Fruit fly (Drosophila melanogaster) whole organism, embryonic: Measurements from ENCODE around the gene ds.
A peak's percentile ranks its signal among the peaks of the same experiment; 100 is the strongest.

Source experiments
- ATbp ChIP-seq: fragments of 200-800 bp; sonication (Bioruptor generic); optimal IDR thresholded peaks from 2 replicates; lab custom pipeline; 2017; ENCODE audit warnings: missing biosample characterization, mild to moderate bottlenecking, missing genetic modification characterization, missing genetic modification reagents
- Atf6 ChIP-seq: fragments of 200-800 bp; sonication (Bioruptor generic); IDR thresholded peaks from 2 replicates; pipeline ENCODE4 v1.3.6; 2022; ENCODE audit warnings: missing biosample characterization, missing genetic modification characterization
- BEAF-32 ChIP-seq: fragments of 200-800 bp; sonication (Bioruptor generic); optimal IDR thresholded peaks from 3 replicates; lab custom pipeline; 2017; ENCODE audit warnings: missing biosample characterization, missing genetic modification characterization, mild to moderate bottlenecking, moderate library complexity, missing genetic modification reagents
- Blimp-1 ChIP-seq: fragments of 200-800 bp; sonication (Bioruptor generic); optimal IDR thresholded peaks from 3 replicates; lab custom pipeline; 2018; ENCODE audit warnings: missing biosample characterization, missing genetic modification characterization, mild to moderate bottlenecking, moderate library complexity, missing genetic modification reagents
- CG10959 ChIP-seq: fragments of 200-800 bp; sonication (Bioruptor generic); IDR thresholded peaks from 2 replicates; pipeline ENCODE4 v1.3.6; 2022; ENCODE audit warnings: missing biosample characterization, missing genetic modification characterization
- CG11696 ChIP-seq: fragments of 200-800 bp; sonication (Bioruptor generic); IDR thresholded peaks from 2 replicates; pipeline ENCODE4 v1.3.6; 2022; ENCODE audit warnings: missing biosample characterization, missing genetic modification characterization
- CG12236 ChIP-seq: fragments of 200-800 bp; sonication (Bioruptor generic); optimal IDR thresholded peaks from 2 replicates; lab custom pipeline; 2016; ENCODE audit warnings: missing biosample characterization, missing genetic modification characterization
- CG12391 ChIP-seq: fragments of 200-800 bp; sonication (Bioruptor generic); optimal IDR thresholded peaks from 3 replicates; lab custom pipeline; 2018; ENCODE audit warnings: missing biosample characterization, mild to moderate bottlenecking, missing genetic modification characterization, moderate library complexity
- CG14667 ChIP-seq: fragments of 200-800 bp; sonication (Bioruptor generic); IDR thresholded peaks from 2 replicates; pipeline ENCODE4 v1.3.6; 2022; ENCODE audit warnings: missing biosample characterization, missing genetic modification characterization
- CG14860 ChIP-seq: fragments of 200-800 bp; sonication (Bioruptor generic); IDR thresholded peaks from 3 replicates; pipeline ENCODE4 v1.3.6; 2022; ENCODE audit warnings: missing biosample characterization, missing genetic modification characterization; ENCODE audit not compliant: partially characterized antibody
- CG1602 ChIP-seq: fragments of 200-800 bp; sonication (Bioruptor generic); optimal IDR thresholded peaks from 3 replicates; lab custom pipeline; 2016; ENCODE audit warnings: missing biosample characterization, missing genetic modification characterization
- CG1603 ChIP-seq: fragments of 200-800 bp; sonication (Bioruptor generic); optimal IDR thresholded peaks from 2 replicates; lab custom pipeline; 2019; ENCODE audit warnings: missing biosample characterization, mild to moderate bottlenecking, missing genetic modification characterization, moderate library complexity
- CG18476 ChIP-seq: fragments of 200-800 bp; sonication (Bioruptor generic); optimal IDR thresholded peaks from 2 replicates; lab custom pipeline; 2016; ENCODE audit warnings: missing biosample characterization, mild to moderate bottlenecking, missing genetic modification characterization
- CG2120 ChIP-seq: fragments of 200-800 bp; sonication (Bioruptor generic); optimal IDR thresholded peaks from 3 replicates; lab custom pipeline; 2016; ENCODE audit warnings: missing biosample characterization, missing genetic modification characterization
- CG2678 ChIP-seq: fragments of 200-800 bp; sonication (Bioruptor generic); optimal IDR thresholded peaks from 3 replicates; lab custom pipeline; 2019; ENCODE audit warnings: missing biosample characterization, mild to moderate bottlenecking, missing genetic modification characterization, moderate library complexity
- CG2889 ChIP-seq: fragments of 200-800 bp; sonication (Bioruptor generic); IDR thresholded peaks from 3 replicates; pipeline ENCODE4 v1.3.6; 2022; ENCODE audit warnings: missing biosample characterization, missing genetic modification characterization
- CG31224 ChIP-seq: fragments of 200-800 bp; sonication (Bioruptor generic); IDR thresholded peaks from 2 replicates; pipeline ENCODE4 v1.3.6; 2022; ENCODE audit warnings: missing biosample characterization, missing genetic modification characterization
- CG33213 ChIP-seq: fragments of 200-800 bp; sonication (Bioruptor generic); optimal IDR thresholded peaks from 3 replicates; lab custom pipeline; 2016; ENCODE audit warnings: missing biosample characterization, missing genetic modification characterization
- CG43689 ChIP-seq: fragments of 200-800 bp; sonication (Bioruptor generic); IDR thresholded peaks from 2 replicates; pipeline ENCODE4 v1.3.6; 2022; ENCODE audit warnings: missing biosample characterization, missing genetic modification characterization
- CG6175 ChIP-seq: fragments of 200-800 bp; sonication (Bioruptor generic); IDR thresholded peaks from 3 replicates; pipeline ENCODE4 v1.3.6; 2022; ENCODE audit warnings: missing biosample characterization, missing genetic modification characterization
- CG7963 ChIP-seq: fragments of 200-800 bp; sonication (Bioruptor generic); IDR thresholded peaks from 3 replicates; pipeline ENCODE4 v1.3.6; 2022; ENCODE audit warnings: missing biosample characterization, missing genetic modification characterization; ENCODE audit not compliant: partially characterized antibody
- CG8478 ChIP-seq: fragments of >200 bp; optimal IDR thresholded peaks from 2 replicates; lab custom pipeline; 2018
- CG8924 ChIP-seq: fragments of 200-800 bp; optimal IDR thresholded peaks from 3 replicates; lab custom pipeline; 2019; ENCODE audit warnings: missing biosample characterization, mild to moderate bottlenecking, missing genetic modification characterization, moderate library complexity
- D19B ChIP-seq: fragments of 200-800 bp; sonication (Bioruptor generic); optimal IDR thresholded peaks from 2 replicates; lab custom pipeline; 2017; ENCODE audit warnings: missing biosample characterization, mild to moderate bottlenecking, missing genetic modification characterization
- Dfd ChIP-seq, 2 experiments: fragments of >200 bp; optimal IDR thresholded peaks; 2 replicates each; lab custom pipeline; 2017; ENCODE audit warnings: missing biosample characterization in 2 of 2, missing genetic modification characterization in 2 of 2
- HHEX ChIP-seq: fragments of 200-800 bp; sonication (Bioruptor generic); optimal IDR thresholded peaks from 3 replicates; lab custom pipeline; 2017; ENCODE audit warnings: missing biosample characterization, mild to moderate bottlenecking, missing genetic modification characterization, missing genetic modification reagents
- HLH3B ChIP-seq: fragments of 200-800 bp; sonication (Bioruptor generic); IDR thresholded peaks from 2 replicates; pipeline ENCODE4 v1.3.6; 2022; ENCODE audit warnings: missing biosample characterization, missing genetic modification characterization
- HmgZ ChIP-seq: fragments of 200-800 bp; sonication (Bioruptor generic); optimal IDR thresholded peaks from 2 replicates; lab custom pipeline; 2018; ENCODE audit warnings: missing biosample characterization, mild to moderate bottlenecking, missing genetic modification characterization
- Kr ChIP-seq: fragments of 200-800 bp; sonication (Bioruptor generic); optimal IDR thresholded peaks from 2 replicates; lab custom pipeline; 2017; ENCODE audit warnings: missing biosample characterization, mild to moderate bottlenecking, missing genetic modification characterization
- MTF-1 ChIP-seq: fragments of 200-800 bp; sonication (Bioruptor generic); optimal IDR thresholded peaks from 2 replicates; lab custom pipeline; 2018; ENCODE audit warnings: missing biosample characterization, mild to moderate bottlenecking, missing genetic modification characterization, borderline replicate concordance
- Meics ChIP-seq: fragments of 200-800 bp; sonication (Bioruptor generic); optimal IDR thresholded peaks from 2 replicates; lab custom pipeline; 2017; ENCODE audit warnings: missing biosample characterization, mild to moderate bottlenecking, missing genetic modification characterization
- Side ChIP-seq: fragments of 200-800 bp; sonication (Bioruptor generic); optimal IDR thresholded peaks from 2 replicates; lab custom pipeline; 2016; ENCODE audit warnings: missing biosample characterization, missing genetic modification characterization
- Sry-β ChIP-seq: fragments of 200-800 bp; sonication (Bioruptor generic); optimal IDR thresholded peaks from 2 replicates; lab custom pipeline; 2018; ENCODE audit warnings: missing biosample characterization, mild to moderate bottlenecking, missing genetic modification characterization, moderate library complexity
- ara ChIP-seq: fragments of 200-800 bp; sonication (Bioruptor generic); IDR thresholded peaks from 2 replicates; pipeline ENCODE4 v1.3.6; 2022; ENCODE audit warnings: missing biosample characterization, missing genetic modification characterization
- caup ChIP-seq: fragments of 200-800 bp; sonication (Bioruptor generic); optimal IDR thresholded peaks from 3 replicates; lab custom pipeline; 2017; ENCODE audit warnings: missing biosample characterization, mild to moderate bottlenecking, missing genetic modification characterization, moderate library complexity; ENCODE audit not compliant: severe bottlenecking
- chm ChIP-seq: fragments of 200-800 bp; sonication (Bioruptor generic); IDR thresholded peaks from 2 replicates; pipeline ENCODE4 v1.3.6; 2022; ENCODE audit warnings: missing biosample characterization, missing genetic modification characterization
- cwo ChIP-seq: fragments of 200-800 bp; sonication (Bioruptor generic); optimal IDR thresholded peaks from 3 replicates; lab custom pipeline; 2017; ENCODE audit warnings: missing biosample characterization, missing genetic modification characterization, mild to moderate bottlenecking, moderate library complexity, missing genetic modification reagents
- gce ChIP-seq: fragments of 200-800 bp; sonication (Bioruptor generic); IDR thresholded peaks from 3 replicates; pipeline ENCODE4 v1.3.6; 2022; ENCODE audit warnings: missing biosample characterization, missing genetic modification characterization
- hb ChIP-seq: fragments of 200-800 bp; sonication (Bioruptor generic); IDR thresholded peaks from 3 replicates; pipeline ENCODE4 v1.3.6; 2022; ENCODE audit warnings: missing biosample characterization, missing genetic modification characterization; ENCODE audit not compliant: partially characterized antibody
- kay ChIP-seq: fragments of 200-800 bp; sonication (Bioruptor generic); optimal IDR thresholded peaks from 2 replicates; lab custom pipeline; 2016; ENCODE audit warnings: missing biosample characterization, missing genetic modification characterization
- ken ChIP-seq: fragments of 200-800 bp; sonication (Bioruptor generic); IDR thresholded peaks from 3 replicates; pipeline ENCODE4 v1.3.6; 2022; ENCODE audit warnings: missing biosample characterization, missing genetic modification characterization
- lab ChIP-seq: fragments of 200-800 bp; sonication (Bioruptor generic); optimal IDR thresholded peaks from 3 replicates; lab custom pipeline; 2017; ENCODE audit warnings: missing biosample characterization, missing genetic modification characterization, mild to moderate bottlenecking, moderate library complexity, missing genetic modification reagents
- peb ChIP-seq: fragments of 200-800 bp; sonication (Bioruptor generic); IDR thresholded peaks from 2 replicates; pipeline ENCODE4 v1.3.6; 2022; ENCODE audit warnings: missing biosample characterization, missing genetic modification characterization
- ranshi ChIP-seq: fragments of 200-800 bp; sonication (Bioruptor generic); IDR thresholded peaks from 2 replicates; pipeline ENCODE4 v1.3.6; 2022; ENCODE audit warnings: missing biosample characterization, missing genetic modification characterization
- row ChIP-seq: fragments of 200-800 bp; sonication (Bioruptor generic); IDR thresholded peaks from 3 replicates; pipeline ENCODE4 v1.3.6; 2022; ENCODE audit warnings: missing biosample characterization, missing genetic modification characterization
- sc ChIP-seq, 3 experiments: fragments of >200 bp in 2 of 3; fragments of 200-800 bp in 1 of 3; sonication (Bioruptor generic) in 1 of 3; optimal IDR thresholded peaks; 2 replicates in 2 of 3; 3 replicates in 1 of 3; lab custom pipeline; 2017; ENCODE audit warnings: mild to moderate bottlenecking in 1 of 3, missing biosample characterization in 1 of 3, missing genetic modification characterization in 1 of 3, missing genetic modification reagents in 1 of 3
- sim ChIP-seq: fragments of 200-800 bp; sonication (Bioruptor generic); IDR thresholded peaks from 2 replicates; pipeline ENCODE4 v1.3.6; 2022; ENCODE audit warnings: missing biosample characterization, missing genetic modification characterization
- so ChIP-seq: fragments of 200-800 bp; sonication (Bioruptor generic); IDR thresholded peaks from 3 replicates; pipeline ENCODE4 v1.3.6; 2022; ENCODE audit warnings: missing biosample characterization, missing genetic modification characterization
- sug ChIP-seq: fragments of 200-800 bp; optimal IDR thresholded peaks from 2 replicates; lab custom pipeline; 2019; ENCODE audit warnings: missing biosample characterization, mild to moderate bottlenecking, missing genetic modification characterization, moderate library complexity
- tio ChIP-seq: fragments of 200-800 bp; sonication (Bioruptor generic); optimal IDR thresholded peaks from 2 replicates; lab custom pipeline; 2017; ENCODE audit warnings: missing biosample characterization, missing genetic modification characterization, inconsistent platforms
- toy ChIP-seq: fragments of 200-800 bp; sonication (Bioruptor generic); IDR thresholded peaks from 2 replicates; pipeline ENCODE4 v1.3.6; 2022; ENCODE audit warnings: missing biosample characterization, missing genetic modification characterization

Gene ds

dm6 chr2L:740031-740430 is 25.2 kb upstream of the ds start (continued):
- no peak for TF ChIP-seq Side (GFP tag; lab: Kevin White, UChicago)
- TF ChIP-seq BEAF-32 (GFP tag; lab: Kevin White, UChicago): no peak
- no peak for TF ChIP-seq HHEX (GFP tag; lab: Kevin White, UChicago)
- TF ChIP-seq CG33213: no peak
- TF ChIP-seq CG14860 (GFP tag; lab: Robert Waterston, UW): 0 out of 3 replicates have a peak, but pooled peaks have one; percentile 35
- no peak for TF ChIP-seq CG7963
- TF ChIP-seq toy (GFP tag; lab: Robert Waterston, UW): no peak
- no peak for TF ChIP-seq D19B
- TF ChIP-seq Blimp-1 (GFP tag; lab: Kevin White, UChicago): no peak
- TF ChIP-seq peb: no peak
- no peak for TF ChIP-seq CG6175 (GFP tag; lab: Robert Waterston, UW)
- TF ChIP-seq Sry-β: no peak
- TF ChIP-seq CG1602 (GFP tag; lab: Kevin White, UChicago): no peak
- TF ChIP-seq HLH3B: no peak; the same call in 1 of the 2 replicates
- TF ChIP-seq caup: no peak
- TF ChIP-seq CG14667 (GFP tag; lab: Robert Waterston, UW): peak; percentile 24; the same call in 1 of the 2 replicates
- TF ChIP-seq Atf6 (GFP tag; lab: Robert Waterston, UW): no peak
- TF ChIP-seq kay (GFP tag; lab: Kevin White, UChicago): no peak
- no peak for TF ChIP-seq lab (GFP tag; lab: Kevin White, UChicago)
- 0 out of 3 replicates have a peak, but pooled peaks have one; percentile 46 for TF ChIP-seq hb
- no peak for TF ChIP-seq CG12236 (GFP tag; lab: Kevin White, UChicago)
- no peak for TF ChIP-seq CG31224 (GFP tag; lab: Robert Waterston, UW)
- no peak for TF ChIP-seq sim (GFP tag; lab: Robert Waterston, UW)
- no peak for TF ChIP-seq ara (GFP tag; lab: Robert Waterston, UW)
- no peak for TF ChIP-seq CG2889 (GFP tag; lab: Robert Waterston, UW)
- no peak for TF ChIP-seq sug (tag; lab: Kevin White, UChicago)
- no peak for TF ChIP-seq CG2678 (tag; lab: Kevin White, UChicago)
- TF ChIP-seq CG8924 (tag; lab: Kevin White, UChicago): no peak
- TF ChIP-seq row (GFP tag; lab: Robert Waterston, UW): no peak
- TF ChIP-seq so (GFP tag; lab: Robert Waterston, UW): no peak
- TF ChIP-seq HmgZ (tag; lab: Kevin White, UChicago): peak; percentile 28
- TF ChIP-seq CG10959: no peak
- peak in 1 of 2 experiments; percentile 63 for TF ChIP-seq Dfd (GFP tag; optimal IDR thresholded peaks at IDR 0.05; lab: Kevin White, UChicago)
- TF ChIP-seq ATbp (GFP tag; lab: Kevin White, UChicago): no peak
- no peak for TF ChIP-seq CG43689
- TF ChIP-seq CG12391 (tag; lab: Kevin White, UChicago): no peak
- no peak for TF ChIP-seq ken
- TF ChIP-seq Kr (GFP tag; lab: Kevin White, UChicago): no peak
- no peak for TF ChIP-seq MTF-1 (GFP tag; lab: Kevin White, UChicago)
- TF ChIP-seq CG8478 (lab: Kevin White, UChicago): peak; percentile 88
- TF ChIP-seq cwo (GFP tag; lab: Kevin White, UChicago): no peak
- TF ChIP-seq chm: no peak
- TF ChIP-seq CG2120 (GFP tag; lab: Kevin White, UChicago): no peak
- TF ChIP-seq CG1603 (tag; lab: Kevin White, UChicago): peak; percentile 59
- TF ChIP-seq ranshi: no peak
- TF ChIP-seq CG18476 (GFP tag; lab: Kevin White, UChicago): no peak
- TF ChIP-seq sc (optimal IDR thresholded peaks at IDR 0.05; lab: Kevin White, UChicago): no peak
- no peak for TF ChIP-seq sc (GFP tag; optimal IDR thresholded peaks at IDR 0.05; lab: Kevin White, UChicago)
- TF ChIP-seq tio (GFP tag; lab: Kevin White, UChicago): no peak
- no peak for TF ChIP-seq CG11696 (GFP tag; lab: Robert Waterston, UW)
- TF ChIP-seq Meics (GFP tag; lab: Kevin White, UChicago): no peak
- no peak for TF ChIP-seq gce (GFP tag; lab: Robert Waterston, UW)
